Fruit fly (Drosophila melanogaster): ENCODE data around the gene CG43084.
A peak's percentile ranks its signal among the peaks of the same experiment; 100 is the strongest.

CG43084 gene

DNA sequence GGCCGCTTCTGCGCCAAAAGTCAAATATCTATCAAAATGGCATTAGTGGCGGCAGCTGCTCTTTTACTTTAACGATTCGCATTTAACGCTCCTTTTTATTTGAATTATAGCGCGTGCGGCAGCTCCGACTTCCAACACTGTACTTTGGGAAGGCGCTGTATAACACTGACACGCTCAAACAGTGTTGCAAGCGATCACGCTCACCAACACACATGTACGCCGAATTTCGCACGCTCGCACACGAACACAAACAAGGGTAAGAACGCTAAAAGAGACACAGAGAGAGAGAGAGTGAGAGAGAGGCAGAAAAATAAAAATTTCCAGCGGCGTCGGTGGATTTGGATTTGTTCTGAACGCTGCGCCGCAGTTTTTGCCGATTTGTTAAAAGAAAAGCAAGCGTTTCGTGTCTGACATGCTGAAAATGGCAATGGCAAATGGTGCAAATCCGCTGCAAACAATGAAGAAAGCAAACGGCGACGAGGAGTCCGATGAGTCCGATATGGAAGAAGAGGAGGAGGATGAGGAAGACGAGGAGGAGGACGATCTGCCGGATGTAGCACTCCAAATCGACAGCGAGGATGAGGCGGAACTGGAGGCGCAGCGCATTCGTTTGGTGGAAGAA lies 30.9 kb upstream of the CG43084 start, which contains the start of gene Phs (continued):
- TF ChIP-seq Mrtf (GFP tag; IDR thresholded peaks at IDR 0.05) (peak; percentile 69), NFAT (GFP tag; IDR thresholded peaks at IDR 0.05) (peak; percentile 96), hb (GFP tag; IDR thresholded peaks at IDR 0.05; ENCODE audit: partially characterized antibody) (no peak), MESR4 (GFP tag; optimal IDR thresholded peaks at IDR 0.05) (peak; percentile 57), Vsx1 (GFP tag; optimal IDR thresholded peaks at IDR 0.05) (peak; percentile 15), Oaz (GFP tag; IDR thresholded peaks at IDR 0.05) (no peak), Fer1 (GFP tag; optimal IDR thresholded peaks at IDR 0.05) (peak; percentile 79), CG11398 (GFP tag; optimal IDR thresholded peaks at IDR 0.05) (peak; percentile 70), CG14667 (GFP tag; IDR thresholded peaks at IDR 0.05) (0 out of 2 replicates have a peak, but pooled peaks have one; percentile 51), bowl (GFP tag; IDR thresholded peaks at IDR 0.05) (peak; percentile 28; the same call in 1 of the 2 replicates), CG12299 (tag; optimal IDR thresholded peaks at IDR 0.05) (no peak), CG13296 (GFP tag; optimal IDR thresholded peaks at IDR 0.05) (peak; percentile 53), schlank (tag; optimal IDR thresholded peaks at IDR 0.05) (peak; percentile 64), crol (GFP tag; IDR thresholded peaks at IDR 0.05) (no peak), MTF-1 (GFP tag; optimal IDR thresholded peaks at IDR 0.05; ENCODE audit: borderline replicate concordance) (peak; percentile 79), CG15601 (tag; optimal IDR thresholded peaks at IDR 0.05) (peak; percentile 35), CkIIα-i1 (GFP tag; IDR thresholded peaks at IDR 0.05) (no peak), CG4424 (GFP tag; optimal IDR thresholded peaks at IDR 0.05) (peak; percentile 83), slbo (GFP tag; IDR thresholded peaks at IDR 0.05) (peak; percentile 94), crp (GFP tag; optimal IDR thresholded peaks at IDR 0.05) (peak in 1 of 2 experiments; percentile 35), rib (GFP tag; IDR thresholded peaks at IDR 0.05) (peak; percentile 97), insv (GFP tag; optimal IDR thresholded peaks at IDR 0.05) (peak in 1 of 2 experiments; percentile 30), phol (tag; optimal IDR thresholded peaks at IDR 0.05) (peak; percentile 57), CG9817 (tag; optimal IDR thresholded peaks at IDR 0.05) (peak; percentile 75), CG13123 (GFP tag; optimal IDR thresholded peaks at IDR 0.05) (peak; percentile 62), toy (GFP tag; IDR thresholded peaks at IDR 0.05) (no peak; the same call in 1 of the 2 replicates), jumu (GFP tag; optimal IDR thresholded peaks at IDR 0.05) (peak; percentile 90), CG7357 (GFP tag; IDR thresholded peaks at IDR 0.05) (0 out of 3 replicates have a peak, but pooled peaks have one; percentile 33), CG1647 (GFP tag; optimal IDR thresholded peaks at IDR 0.05) (peak; percentile 84), Dad (GFP tag; optimal IDR thresholded peaks at IDR 0.05) (peak; percentile 90), NC2α (GFP tag; optimal IDR thresholded peaks at IDR 0.05) (peak; percentile 80), sr (GFP tag; IDR thresholded peaks at IDR 0.05) (peak; percentile 65; the same call in 2 of the 3 replicates), Dek (tag; optimal IDR thresholded peaks at IDR 0.05) (peak; percentile 12), CG7839 (tag; optimal IDR thresholded peaks at IDR 0.05) (peak; percentile 63), CG2129 (GFP tag; IDR thresholded peaks at IDR 0.05; ENCODE audit: partially characterized antibody) (no peak), gt (GFP tag; IDR thresholded peaks at IDR 0.05) (peak; percentile 12; the same call in 1 of the 2 replicates), h (optimal IDR thresholded peaks at IDR 0.05) (no peak), CG34376 (GFP tag; optimal IDR thresholded peaks at IDR 0.05) (peak; percentile 63), Gug (GFP tag; IDR thresholded peaks at IDR 0.05) (peak; percentile 80), gfzf (GFP tag; optimal IDR thresholded peaks at IDR 0.05) (peak; percentile 35), ase (GFP tag; IDR thresholded peaks at IDR 0.05) (peak; percentile 53; the same call in 1 of the 3 replicates), CG10147 (GFP tag; optimal IDR thresholded peaks at IDR 0.05) (no peak), ac (GFP tag; optimal IDR thresholded peaks at IDR 0.05) (peak; percentile 36), CG13287 (GFP tag; IDR thresholded peaks at IDR 0.05; ENCODE audit: partially characterized antibody) (peak; percentile 69), dan (GFP tag; IDR thresholded peaks at IDR 0.05) (no peak), Dbx (GFP tag; IDR thresholded peaks at IDR 0.05) (peak; percentile 93), GATAe (GFP tag; conservative IDR thresholded peaks at IDR 0.05) (no peak), CG3995 (GFP tag; optimal IDR thresholded peaks at IDR 0.05) (peak; percentile 44), CG10366 (GFP tag; IDR thresholded peaks at IDR 0.05) (peak; percentile 71), peb (GFP tag; IDR thresholded peaks at IDR 0.05) (peak; percentile 72)

Measured in whole organism, embryonic.